Worm (Caenorhabditis elegans) whole organism, L1 larva: ENCODE data around the gene sri-33.
"Not testable (repeated sequence)": the region's sequence is repeated elsewhere in the genome, so short reads cannot be mapped to it uniquely, and the experiment has no call there.

Experiments
- C04F5.9 ChIP-seq: sonication (generic microtip); optimal IDR thresholded peaks from 2 replicates; lab custom pipeline; 2016; ENCODE audit warnings: missing genetic modification characterization, missing compliant biosample characterization
- aly-2 ChIP-seq: fragments of 150-350 bp; optimal IDR thresholded peaks from 2 replicates; lab custom pipeline; 2014; ENCODE audit warnings: missing biosample characterization, missing genetic modification characterization
- ama-1 ChIP-seq: fragments of 150-350 bp; optimal IDR thresholded peaks from 2 replicates; lab custom pipeline; 2014
- ceh-63 ChIP-seq: fragments of 200-800 bp; sonication (Bioruptor generic); optimal IDR thresholded peaks from 2 replicates; lab custom pipeline; 2018; ENCODE audit warnings: mild to moderate bottlenecking, missing genetic modification characterization, missing compliant biosample characterization
- ceh-82 ChIP-seq, 3 experiments: fragments of 150-350 bp in 1 of 3; sonication (generic microtip) in 2 of 3; optimal IDR thresholded peaks; 2 replicates each; lab custom pipeline; 2014 to 2017; ENCODE audit warnings: missing biosample characterization in 3 of 3, missing genetic modification characterization in 3 of 3
- ceh-88 ChIP-seq: fragments of 200-800 bp; sonication (Bioruptor generic); IDR thresholded peaks from 2 replicates; pipeline ENCODE4 v1.3.6; 2022; ENCODE audit warnings: missing genetic modification characterization, missing compliant biosample characterization
- ces-1 ChIP-seq: fragments of 150-350 bp; optimal IDR thresholded peaks from 2 replicates; lab custom pipeline; 2014; ENCODE audit warnings: missing biosample characterization, missing genetic modification reagents, missing genetic modification characterization
- dsc-1 ChIP-seq: sonication (generic microtip); optimal IDR thresholded peaks from 2 replicates; lab custom pipeline; 2016; ENCODE audit warnings: mild to moderate bottlenecking, missing genetic modification characterization, missing compliant biosample characterization
- efl-3 ChIP-seq: fragments of 200-800 bp; sonication (Bioruptor generic); optimal IDR thresholded peaks from 2 replicates; lab custom pipeline; 2018; ENCODE audit warnings: mild to moderate bottlenecking, missing genetic modification characterization, missing compliant biosample characterization
- elt-3 ChIP-seq, 6 experiments: fragments of 150-350 bp in 1 of 6; sonication (generic microtip); optimal IDR thresholded peaks; 2 replicates each; lab custom pipeline; 2017 to 2018; ENCODE audit warnings: missing biosample characterization in 6 of 6, missing genetic modification characterization in 6 of 6, inconsistent platforms in 1 of 6
- fkh-10 ChIP-seq: sonication (generic microtip); optimal IDR thresholded peaks from 2 replicates; lab custom pipeline; 2017; ENCODE audit warnings: missing biosample characterization, missing genetic modification reagents, missing genetic modification characterization
- fkh-8 ChIP-seq: sonication (generic microtip); optimal IDR thresholded peaks from 2 replicates; lab custom pipeline; 2016; ENCODE audit warnings: mild to moderate bottlenecking, missing genetic modification characterization, missing compliant biosample characterization
- grh-1 ChIP-seq: fragments of 200-800 bp; sonication (Bioruptor generic); IDR thresholded peaks from 2 replicates; pipeline ENCODE4 v1.3.6; 2022; ENCODE audit warnings: missing genetic modification reagents, missing genetic modification characterization, missing compliant biosample characterization
- hlh-17 ChIP-seq: fragments of 200-800 bp; sonication (Bioruptor generic); optimal IDR thresholded peaks from 2 replicates; lab custom pipeline; 2018; ENCODE audit warnings: missing genetic modification characterization, mild to moderate bottlenecking, missing compliant biosample characterization, moderate library complexity, borderline replicate concordance
- hlh-4 ChIP-seq: sonication (generic microtip); optimal IDR thresholded peaks from 2 replicates; lab custom pipeline; 2016; ENCODE audit warnings: mild to moderate bottlenecking, missing genetic modification characterization, missing compliant biosample characterization
- irx-1 ChIP-seq: sonication (generic microtip); optimal IDR thresholded peaks from 2 replicates; lab custom pipeline; 2016; ENCODE audit warnings: missing genetic modification characterization, missing compliant biosample characterization
- jun-1 ChIP-seq: fragments of 150-350 bp; optimal IDR thresholded peaks from 2 replicates; lab custom pipeline; 2014; ENCODE audit warnings: missing biosample characterization, missing genetic modification reagents, missing genetic modification characterization
- lin-13 ChIP-seq: fragments of 150-350 bp; optimal IDR thresholded peaks from 2 replicates; lab custom pipeline; 2014; ENCODE audit warnings: missing biosample characterization, missing genetic modification reagents, missing genetic modification characterization
- lin-14 ChIP-seq: fragments of 200-800 bp; sonication (Bioruptor generic); optimal IDR thresholded peaks from 2 replicates; lab custom pipeline; 2018; ENCODE audit warnings: mild to moderate bottlenecking, missing genetic modification characterization, moderate library complexity, missing compliant biosample characterization
- lin-15B ChIP-seq: fragments of 150-350 bp; sonication (generic microtip); optimal IDR thresholded peaks from 3 replicates; lab custom pipeline; 2014; ENCODE audit warnings: missing biosample characterization, missing genetic modification characterization
- lin-35 ChIP-seq, 2 experiments: fragments of 150-350 bp; optimal IDR thresholded peaks; 2 replicates each; lab custom pipeline; 2014; ENCODE audit warnings: missing biosample characterization in 2 of 2, missing genetic modification characterization in 2 of 2, missing genetic modification reagents in 2 of 2
- lin-39 ChIP-seq: fragments of 150-350 bp; optimal IDR thresholded peaks from 2 replicates; lab custom pipeline; 2014; ENCODE audit warnings: missing biosample characterization, missing genetic modification reagents, missing genetic modification characterization
- lsy-2 ChIP-seq, 2 experiments: fragments of 150-350 bp; optimal IDR thresholded peaks; 2 replicates each; lab custom pipeline; 2014; ENCODE audit warnings: missing biosample characterization in 2 of 2, missing genetic modification characterization in 2 of 2
- mdl-1 ChIP-seq, 2 experiments: fragments of 150-350 bp; optimal IDR thresholded peaks; 2 replicates each; lab custom pipeline; 2014 to 2017; ENCODE audit warnings: missing biosample characterization in 2 of 2, missing genetic modification characterization in 2 of 2, inconsistent platforms in 1 of 2
- nhr-11 ChIP-seq: fragments of 150-350 bp; optimal IDR thresholded peaks from 2 replicates; lab custom pipeline; 2014; ENCODE audit warnings: missing biosample characterization, missing genetic modification characterization
- nhr-12 ChIP-seq: sonication (generic microtip); optimal IDR thresholded peaks from 2 replicates; lab custom pipeline; 2017; ENCODE audit warnings: missing biosample characterization, missing genetic modification characterization
- nhr-237 ChIP-seq: fragments of 150-350 bp; optimal IDR thresholded peaks from 2 replicates; lab custom pipeline; 2014; ENCODE audit warnings: missing biosample characterization, missing genetic modification characterization
- nhr-28 ChIP-seq: fragments of 150-350 bp; optimal IDR thresholded peaks from 2 replicates; lab custom pipeline; 2014; ENCODE audit warnings: missing biosample characterization, missing genetic modification characterization
- nhr-47 ChIP-seq: sonication (generic microtip); optimal IDR thresholded peaks from 2 replicates; lab custom pipeline; 2016; ENCODE audit warnings: mild to moderate bottlenecking, missing genetic modification characterization, moderate library complexity, missing compliant biosample characterization
- nhr-84 ChIP-seq: sonication (generic microtip); optimal IDR thresholded peaks from 2 replicates; lab custom pipeline; 2017; ENCODE audit warnings: missing biosample characterization, missing genetic modification characterization
- rnt-1 ChIP-seq: sonication (generic microtip); optimal IDR thresholded peaks from 2 replicates; lab custom pipeline; 2016; ENCODE audit warnings: mild to moderate bottlenecking, missing genetic modification characterization, moderate library complexity, missing compliant biosample characterization
- skn-1 ChIP-seq: fragments of 150-350 bp; optimal IDR thresholded peaks from 2 replicates; lab custom pipeline; 2014; ENCODE audit warnings: missing biosample characterization, missing genetic modification characterization
- snu-23 ChIP-seq: sonication (generic microtip); optimal IDR thresholded peaks from 2 replicates; lab custom pipeline; 2016; ENCODE audit warnings: missing genetic modification characterization, missing compliant biosample characterization
- sup-37 ChIP-seq: fragments of 200-800 bp; sonication (Bioruptor generic); optimal IDR thresholded peaks from 2 replicates; lab custom pipeline; 2018; ENCODE audit warnings: mild to moderate bottlenecking, missing genetic modification characterization, missing compliant biosample characterization
- tbx-2 ChIP-seq: sonication (generic microtip); optimal IDR thresholded peaks from 2 replicates; lab custom pipeline; 2016; ENCODE audit warnings: missing genetic modification characterization, missing compliant biosample characterization
- unc-130 ChIP-seq: fragments of 150-350 bp; optimal IDR thresholded peaks from 2 replicates; lab custom pipeline; 2017; ENCODE audit warnings: missing biosample characterization, missing genetic modification characterization, inconsistent platforms
- unc-30 ChIP-seq: sonication (generic microtip); optimal IDR thresholded peaks from 2 replicates; lab custom pipeline; 2017; ENCODE audit warnings: missing biosample characterization, missing genetic modification characterization
- unc-98 ChIP-seq: fragments of 200-800 bp; sonication (Bioruptor generic); IDR thresholded peaks from 2 replicates; pipeline ENCODE4 v1.3.6; 2022; ENCODE audit warnings: missing genetic modification characterization, missing compliant biosample characterization
- vab-15 ChIP-seq: sonication (generic microtip); optimal IDR thresholded peaks from 2 replicates; lab custom pipeline; 2017; ENCODE audit warnings: missing genotype, mild to moderate bottlenecking, missing genetic modification characterization, missing compliant biosample characterization
- xbp-1 ChIP-seq: sonication (generic microtip); optimal IDR thresholded peaks from 2 replicates; lab custom pipeline; 2016; ENCODE audit warnings: missing genetic modification characterization, missing compliant biosample characterization
- zip-4 ChIP-seq: fragments of 200-800 bp; sonication (Bioruptor generic); optimal IDR thresholded peaks from 2 replicates; lab custom pipeline; 2018; ENCODE audit warnings: mild to moderate bottlenecking, missing genetic modification characterization, moderate library complexity, missing compliant biosample characterization
- ztf-4 ChIP-seq: fragments of 150-350 bp; optimal IDR thresholded peaks from 2 replicates; lab custom pipeline; 2014; ENCODE audit warnings: missing biosample characterization, missing genetic modification characterization

Gene sri-33

ce11 chrII:3196966-3197365 lies 40.3 kb upstream of the sri-33 start, which contains the start of gene gcy-15:
Gene gcy-15, minus strand, starts transcription at chrII:3197066.
- no peak for TF ChIP-seq ceh-63 (GFP tag; lab: Kevin White, UChicago)
- no peak for TF ChIP-seq ces-1
- TF ChIP-seq unc-30: no peak
- no peak for TF ChIP-seq C04F5.9 (tag; lab: Kevin White, UChicago)
- no peak for TF ChIP-seq nhr-237 (tag; lab: Kevin White, UChicago)
- no peak for TF ChIP-seq ztf-4 (tag; lab: Kevin White, UChicago)
- TF ChIP-seq lin-39 (tag; lab: Kevin White, UChicago): no peak
- no peak for TF ChIP-seq lsy-2 (tag; optimal IDR thresholded peaks at IDR 0.05; lab: Kevin White, UChicago)
- no peak for TF ChIP-seq nhr-11 (tag; lab: Kevin White, UChicago)
- no peak for TF ChIP-seq ceh-82 (tag; optimal IDR thresholded peaks at IDR 0.05; lab: Kevin White, UChicago)
- TF ChIP-seq zip-4 (GFP tag; lab: Kevin White, UChicago): no peak
- no peak for TF ChIP-seq nhr-47 (tag; lab: Kevin White, UChicago)
- no peak for TF ChIP-seq skn-1 (tag; lab: Kevin White, UChicago)

- TF ChIP-seq aly-2 (tag; lab: Kevin White, UChicago): no peak
- TF ChIP-seq lin-35 (GFP tag; optimal IDR thresholded peaks at IDR 0.05; lab: Kevin White, UChicago): no peak
- no peak for TF ChIP-seq mdl-1 (tag; optimal IDR thresholded peaks at IDR 0.05; lab: Kevin White, UChicago)
- TF ChIP-seq fkh-10: no peak
- TF ChIP-seq nhr-28 (tag; lab: Kevin White, UChicago): no peak
- TF ChIP-seq fkh-8: no peak
- no peak for TF ChIP-seq zip-4 (GFP tag; lab: Kevin White, UChicago)
- no peak for TF ChIP-seq sup-37
- no peak for TF ChIP-seq ama-1 (lab: Kevin White, UChicago)
- no peak for TF ChIP-seq lin-13 (GFP tag; lab: Kevin White, UChicago)
- no peak for TF ChIP-seq dsc-1 (tag; lab: Kevin White, UChicago)
- no peak for TF ChIP-seq irx-1
- no peak for TF ChIP-seq rnt-1
- no peak for TF ChIP-seq hlh-17 (GFP tag; lab: Kevin White, UChicago)
- TF ChIP-seq snu-23: no peak
- TF ChIP-seq nhr-47 (tag; lab: Kevin White, UChicago): no peak
These were observed 39.1 kb upstream of the sri-33 start for ce11 chrII:3195739-3196138.

- not testable (repeated sequence) for TF ChIP-seq ces-1; nhr-84 (tag; lab: Kevin White, UChicago); nhr-12 (tag; lab: Kevin White, UChicago)
These were observed 34.9 kb upstream of the sri-33 start, which contains the start of gene Y27F2A.9 for ce11 chrII:3191544-3191943. Gene Y27F2A.9, minus strand, starts transcription at chrII:3191644.

ce11 chrII:3189038-3189437 lies 32.4 kb upstream of the sri-33 start, which contains the start of gene Y27F2A.11:
Gene Y27F2A.11, plus strand, starts transcription at chrII:3189338.
- TF ChIP-seq fkh-10; ceh-88; unc-130 (tag; lab: Kevin White, UChicago): not testable (repeated sequence)

ce11 chrII:3185848-3186247 lies 29.2 kb upstream of the sri-33 start:
- TF ChIP-seq nhr-12 (tag; lab: Kevin White, UChicago) (no peak), lsy-2 (tag; optimal IDR thresholded peaks at IDR 0.05; lab: Kevin White, UChicago) (no peak), unc-98 (GFP tag; lab: Robert Waterston, UW) (no peak), lin-15B (tag; lab: Kevin White, UChicago) (no peak), grh-1 (no peak), efl-3 (GFP tag; lab: Kevin White, UChicago) (no peak), xbp-1 (no peak), lin-14 (no peak), unc-30 (no peak), hlh-4 (tag; lab: Kevin White, UChicago) (no peak), nhr-47 (tag; lab: Kevin White, UChicago) (no peak), vab-15 (tag; lab: Kevin White, UChicago) (no peak), jun-1 (tag; lab: Kevin White, UChicago) (no peak), ceh-63 (GFP tag; lab: Kevin White, UChicago) (no peak), ces-1 (no peak), elt-3 (tag; optimal IDR thresholded peaks at IDR 0.05; lab: Kevin White, UChicago) (no peak), tbx-2 (tag; lab: Kevin White, UChicago) (no peak)
